Worm (Caenorhabditis elegans) whole organism, late embryonic: ENCODE measurements around the gene F53F4.16.

Source experiments
- dmd-4 ChIP-seq: sonication (generic microtip); optimal IDR thresholded peaks from 2 replicates; lab custom pipeline; 2016; ENCODE audit warnings: borderline replicate concordance, missing genetic modification characterization, missing compliant biosample characterization
- rnt-1 ChIP-seq: sonication (generic microtip); optimal IDR thresholded peaks from 2 replicates; lab custom pipeline; 2016; ENCODE audit warnings: missing genetic modification characterization, missing compliant biosample characterization

DNA sequence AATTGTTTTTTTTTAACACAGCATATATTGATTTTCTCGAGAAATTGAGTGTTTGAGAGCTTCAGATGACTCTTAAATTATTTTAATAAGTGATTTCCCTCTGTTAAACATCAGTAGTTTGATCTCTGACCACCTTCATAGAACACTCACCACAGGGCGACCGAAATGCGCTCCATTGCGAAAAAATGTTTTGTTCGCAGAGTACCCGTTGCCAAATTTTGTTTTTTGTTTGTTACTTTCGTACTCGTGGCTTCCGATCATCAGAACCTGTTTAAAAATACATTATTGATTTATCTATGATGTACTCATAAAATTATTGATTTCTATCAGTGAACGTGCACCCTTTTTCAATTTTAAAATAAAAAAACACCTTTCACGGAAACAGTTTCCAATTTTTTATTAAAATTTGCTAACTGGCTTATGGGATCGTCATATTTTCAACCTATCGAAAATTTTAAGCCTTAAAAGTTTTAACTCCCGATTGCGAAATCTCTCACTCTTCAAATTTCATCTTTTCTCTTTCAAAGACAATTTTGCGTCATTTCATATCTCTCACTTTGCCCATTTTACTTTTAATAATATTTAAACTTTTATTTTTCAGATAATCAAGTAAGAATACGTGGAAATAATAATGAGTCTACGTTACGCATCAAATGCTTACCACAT, 39.2 kb upstream of the F53F4.16 start, which contains the start of gene letm-1:
- no peak for TF ChIP-seq dmd-4 (tag; lab: Kevin White, UChicago)
- TF ChIP-seq rnt-1 (tag; lab: Kevin White, UChicago), result no peak
